Fruit fly (Drosophila melanogaster) whole organism, embryonic: ENCODE data around the gene Rpt4.

Source experiments
- Antp ChIP-seq: fragments of 200-800 bp; sonication (Bioruptor generic); optimal IDR thresholded peaks from 3 replicates; lab custom pipeline; 2016; ENCODE audit warnings: missing biosample characterization, missing genetic modification characterization
- Atf6 ChIP-seq: fragments of 200-800 bp; sonication (Bioruptor generic); IDR thresholded peaks from 2 replicates; pipeline ENCODE4 v1.3.6; 2022; ENCODE audit warnings: missing biosample characterization, missing genetic modification characterization
- Bgb ChIP-seq: fragments of 200-800 bp; sonication (Bioruptor generic); IDR thresholded peaks from 2 replicates; pipeline ENCODE4 v1.3.6; 2022; ENCODE audit warnings: missing biosample characterization, missing genetic modification characterization; ENCODE audit not compliant: partially characterized antibody
- CG1024 ChIP-seq: fragments of 200-800 bp; sonication (Bioruptor generic); IDR thresholded peaks from 2 replicates; pipeline ENCODE4 v1.3.6; 2022; ENCODE audit warnings: missing biosample characterization, missing genetic modification characterization
- CG11093 ChIP-seq: fragments of 200-800 bp; sonication (Bioruptor generic); IDR thresholded peaks from 3 replicates; pipeline ENCODE4 v1.3.6; 2022; ENCODE audit warnings: missing biosample characterization, missing genetic modification characterization
- CG11247 ChIP-seq: fragments of 200-800 bp; sonication (Bioruptor generic); IDR thresholded peaks from 2 replicates; pipeline ENCODE4 v1.3.6; 2022; ENCODE audit warnings: missing biosample characterization, missing genetic modification characterization
- CG12744 ChIP-seq: fragments of 200-800 bp; sonication (Bioruptor generic); optimal IDR thresholded peaks from 2 replicates; lab custom pipeline; 2016; ENCODE audit warnings: missing biosample characterization, missing genetic modification characterization
- CG14710 ChIP-seq: fragments of 200-800 bp; sonication (Bioruptor generic); optimal IDR thresholded peaks from 3 replicates; lab custom pipeline; 2019; ENCODE audit warnings: missing biosample characterization, mild to moderate bottlenecking, missing genetic modification characterization, moderate library complexity
- CG15269 ChIP-seq: fragments of 200-800 bp; sonication (Bioruptor generic); optimal IDR thresholded peaks from 2 replicates; lab custom pipeline; 2018; ENCODE audit warnings: missing biosample characterization, mild to moderate bottlenecking, missing genetic modification characterization, moderate library complexity
- CG1529 ChIP-seq: fragments of 200-800 bp; sonication (Bioruptor generic); optimal IDR thresholded peaks from 3 replicates; lab custom pipeline; 2018; ENCODE audit warnings: missing biosample characterization, missing genetic modification characterization
- CG15514 ChIP-seq: fragments of 200-800 bp; sonication (Bioruptor generic); optimal IDR thresholded peaks from 3 replicates; lab custom pipeline; 2017; ENCODE audit warnings: missing biosample characterization, missing genetic modification characterization, mild to moderate bottlenecking, moderate library complexity, missing genetic modification reagents
- CG17361 ChIP-seq: fragments of 200-800 bp; sonication (Bioruptor generic); IDR thresholded peaks from 3 replicates; pipeline ENCODE4 v1.3.6; 2022; ENCODE audit warnings: missing biosample characterization, missing genetic modification characterization
- CG1792 ChIP-seq: fragments of 200-800 bp; sonication (Bioruptor generic); optimal IDR thresholded peaks from 2 replicates; lab custom pipeline; 2016; ENCODE audit warnings: missing biosample characterization, missing genetic modification characterization
- CG1832 ChIP-seq: fragments of 200-800 bp; sonication (Bioruptor generic); optimal IDR thresholded peaks from 2 replicates; lab custom pipeline; 2017; ENCODE audit warnings: missing biosample characterization, mild to moderate bottlenecking, missing genetic modification characterization, inconsistent platforms
- CG3847 ChIP-seq: fragments of 200-800 bp; sonication (Bioruptor generic); IDR thresholded peaks from 2 replicates; pipeline ENCODE4 v1.3.6; 2022; ENCODE audit warnings: missing biosample characterization, missing genetic modification characterization
- CG4282 ChIP-seq: fragments of 200-800 bp; sonication (Bioruptor generic); optimal IDR thresholded peaks from 2 replicates; lab custom pipeline; 2016; ENCODE audit warnings: missing biosample characterization, missing genetic modification characterization
- CG4707 ChIP-seq: fragments of 200-800 bp; sonication (Bioruptor generic); optimal IDR thresholded peaks from 2 replicates; lab custom pipeline; 2018; ENCODE audit warnings: missing biosample characterization, mild to moderate bottlenecking, missing genetic modification characterization, moderate library complexity
- CG6654 ChIP-seq: fragments of 200-800 bp; sonication (Bioruptor generic); optimal IDR thresholded peaks from 2 replicates; lab custom pipeline; 2017; ENCODE audit warnings: missing biosample characterization, mild to moderate bottlenecking, missing genetic modification characterization
- CG6689 ChIP-seq: fragments of 200-800 bp; sonication (Bioruptor generic); IDR thresholded peaks from 2 replicates; pipeline ENCODE4 v1.3.6; 2022; ENCODE audit warnings: missing biosample characterization, missing genetic modification characterization
- CG6765 ChIP-seq: fragments of 200-800 bp; sonication (Bioruptor generic); optimal IDR thresholded peaks from 3 replicates; lab custom pipeline; 2017; ENCODE audit warnings: missing biosample characterization, mild to moderate bottlenecking, missing genetic modification characterization
- CG8478 ChIP-seq: fragments of >200 bp; optimal IDR thresholded peaks from 2 replicates; lab custom pipeline; 2018
- CG8765 ChIP-seq: fragments of 200-800 bp; sonication (Bioruptor generic); IDR thresholded peaks from 2 replicates; pipeline ENCODE4 v1.3.6; 2022; ENCODE audit warnings: missing biosample characterization, missing genetic modification characterization
- Chrac-16 ChIP-seq: fragments of 200-800 bp; sonication (Bioruptor generic); optimal IDR thresholded peaks from 3 replicates; lab custom pipeline; 2016; ENCODE audit warnings: missing biosample characterization, missing genetic modification characterization
- Dad ChIP-seq: fragments of 200-800 bp; sonication (Bioruptor generic); optimal IDR thresholded peaks from 3 replicates; lab custom pipeline; 2016; ENCODE audit warnings: missing biosample characterization, missing genetic modification characterization
- Drgx ChIP-seq: fragments of 200-800 bp; sonication (Bioruptor generic); IDR thresholded peaks from 2 replicates; pipeline ENCODE4 v1.3.6; 2022; ENCODE audit warnings: missing biosample characterization, missing genetic modification characterization
- E2f1 ChIP-seq: fragments of 200-800 bp; sonication (Bioruptor generic); IDR thresholded peaks from 2 replicates; pipeline ENCODE4 v1.3.6; 2022; ENCODE audit warnings: missing biosample characterization, missing genetic modification characterization
- E2f2 ChIP-seq: fragments of 200-800 bp; sonication (Bioruptor generic); IDR thresholded peaks from 2 replicates; pipeline ENCODE4 v1.3.6; 2022; ENCODE audit warnings: missing biosample characterization, missing genetic modification characterization
- Elba2 ChIP-seq: fragments of 200-800 bp; sonication (Bioruptor generic); optimal IDR thresholded peaks from 3 replicates; lab custom pipeline; 2016; ENCODE audit warnings: missing biosample characterization, missing genetic modification characterization
- Hand ChIP-seq: fragments of 200-800 bp; sonication (Bioruptor generic); optimal IDR thresholded peaks from 2 replicates; lab custom pipeline; 2017; ENCODE audit warnings: mild to moderate bottlenecking, missing biosample characterization, missing genetic modification reagents, missing genetic modification characterization
- Hr3 ChIP-seq: fragments of 200-800 bp; sonication (Bioruptor generic); optimal IDR thresholded peaks from 3 replicates; lab custom pipeline; 2016; ENCODE audit warnings: missing biosample characterization, missing genetic modification characterization
- Hr39 ChIP-seq: fragments of >200 bp; optimal IDR thresholded peaks from 2 replicates; lab custom pipeline; 2017
- Max ChIP-seq: fragments of 200-800 bp; sonication (Bioruptor generic); optimal IDR thresholded peaks from 2 replicates; lab custom pipeline; 2016; ENCODE audit warnings: missing biosample characterization, mild to moderate bottlenecking, missing genetic modification characterization
- Poxn ChIP-seq: fragments of 200-800 bp; sonication (Bioruptor generic); IDR thresholded peaks from 2 replicates; pipeline ENCODE4 v1.3.6; 2022; ENCODE audit warnings: missing biosample characterization, missing genetic modification characterization
- Rx ChIP-seq: fragments of 200-800 bp; sonication (Bioruptor generic); IDR thresholded peaks from 2 replicates; pipeline ENCODE4 v1.3.6; 2022; ENCODE audit warnings: missing biosample characterization, missing genetic modification characterization
- Xrp1 ChIP-seq: fragments of 200-800 bp; sonication (Bioruptor generic); IDR thresholded peaks from 2 replicates; pipeline ENCODE4 v1.3.6; 2022; ENCODE audit warnings: missing biosample characterization, missing genetic modification characterization
- YL-1 ChIP-seq: fragments of 200-800 bp; sonication (Bioruptor generic); optimal IDR thresholded peaks from 3 replicates; lab custom pipeline; 2017; ENCODE audit warnings: missing biosample characterization, mild to moderate bottlenecking, missing genetic modification characterization
- ap ChIP-seq: fragments of 200-800 bp; sonication (Bioruptor generic); IDR thresholded peaks from 2 replicates; pipeline ENCODE4 v1.3.6; 2022; ENCODE audit warnings: missing biosample characterization, missing genetic modification characterization
- bigmax ChIP-seq: fragments of 200-800 bp; sonication (Bioruptor generic); optimal IDR thresholded peaks from 2 replicates; lab custom pipeline; 2018; ENCODE audit warnings: missing biosample characterization, mild to moderate bottlenecking, missing genetic modification characterization
- croc ChIP-seq: fragments of 200-800 bp; sonication (Bioruptor generic); conservative IDR thresholded peaks from 3 replicates; pipeline ENCODE4 v1.3.6; 2022; ENCODE audit warnings: missing biosample characterization, missing genetic modification characterization
- dati ChIP-seq: fragments of 200-800 bp; sonication (Bioruptor generic); IDR thresholded peaks from 2 replicates; pipeline ENCODE4 v1.3.6; 2022; ENCODE audit warnings: missing biosample characterization, missing genetic modification characterization
- dimm ChIP-seq: fragments of 200-800 bp; sonication (Bioruptor generic); IDR thresholded peaks from 2 replicates; pipeline ENCODE4 v1.3.6; 2022; ENCODE audit warnings: missing biosample characterization, missing genetic modification characterization
- dmrt11E ChIP-seq: fragments of 200-800 bp; sonication (Bioruptor generic); optimal IDR thresholded peaks from 3 replicates; lab custom pipeline; 2018; ENCODE audit warnings: missing biosample characterization, mild to moderate bottlenecking, missing genetic modification characterization, moderate library complexity
- ems ChIP-seq: fragments of 200-800 bp; sonication (Bioruptor generic); optimal IDR thresholded peaks from 3 replicates; lab custom pipeline; 2016; ENCODE audit warnings: missing biosample characterization, missing genetic modification characterization
- kah ChIP-seq: fragments of 200-800 bp; sonication (Bioruptor generic); optimal IDR thresholded peaks from 2 replicates; lab custom pipeline; 2018; ENCODE audit warnings: missing biosample characterization, mild to moderate bottlenecking, missing genetic modification characterization
- lilli ChIP-seq: fragments of 200-800 bp; sonication (Bioruptor generic); optimal IDR thresholded peaks from 3 replicates; lab custom pipeline; 2016; ENCODE audit warnings: missing biosample characterization, missing genetic modification characterization
- odd ChIP-seq: fragments of 200-800 bp; sonication (Bioruptor generic); optimal IDR thresholded peaks from 2 replicates; lab custom pipeline; 2017; ENCODE audit warnings: missing biosample characterization, mild to moderate bottlenecking, missing genetic modification characterization
- pfk ChIP-seq: fragments of 200-800 bp; sonication (Bioruptor generic); optimal IDR thresholded peaks from 2 replicates; lab custom pipeline; 2018; ENCODE audit warnings: missing biosample characterization, mild to moderate bottlenecking, missing genetic modification characterization, moderate library complexity
- schlank ChIP-seq: fragments of 200-800 bp; sonication (Bioruptor generic); optimal IDR thresholded peaks from 2 replicates; lab custom pipeline; 2018; ENCODE audit warnings: missing biosample characterization, mild to moderate bottlenecking, missing genetic modification characterization
- scrt ChIP-seq: fragments of 200-800 bp; sonication (Bioruptor generic); optimal IDR thresholded peaks from 2 replicates; lab custom pipeline; 2018; ENCODE audit warnings: missing biosample characterization, mild to moderate bottlenecking, missing genetic modification characterization, moderate library complexity
- sna ChIP-seq: fragments of 200-800 bp; sonication (Bioruptor generic); IDR thresholded peaks from 2 replicates; pipeline ENCODE4 v1.3.6; 2022; ENCODE audit warnings: missing biosample characterization, missing genetic modification characterization; ENCODE audit not compliant: partially characterized antibody
- stwl ChIP-seq: fragments of 200-800 bp; sonication (Bioruptor generic); optimal IDR thresholded peaks from 3 replicates; lab custom pipeline; 2018; ENCODE audit warnings: missing biosample characterization, mild to moderate bottlenecking, missing genetic modification characterization, moderate library complexity
- vfl ChIP-seq: fragments of 200-800 bp; sonication (Bioruptor generic); optimal IDR thresholded peaks from 2 replicates; lab custom pipeline; 2016; ENCODE audit warnings: missing biosample characterization, missing genetic modification characterization

Gene Rpt4

DNA sequence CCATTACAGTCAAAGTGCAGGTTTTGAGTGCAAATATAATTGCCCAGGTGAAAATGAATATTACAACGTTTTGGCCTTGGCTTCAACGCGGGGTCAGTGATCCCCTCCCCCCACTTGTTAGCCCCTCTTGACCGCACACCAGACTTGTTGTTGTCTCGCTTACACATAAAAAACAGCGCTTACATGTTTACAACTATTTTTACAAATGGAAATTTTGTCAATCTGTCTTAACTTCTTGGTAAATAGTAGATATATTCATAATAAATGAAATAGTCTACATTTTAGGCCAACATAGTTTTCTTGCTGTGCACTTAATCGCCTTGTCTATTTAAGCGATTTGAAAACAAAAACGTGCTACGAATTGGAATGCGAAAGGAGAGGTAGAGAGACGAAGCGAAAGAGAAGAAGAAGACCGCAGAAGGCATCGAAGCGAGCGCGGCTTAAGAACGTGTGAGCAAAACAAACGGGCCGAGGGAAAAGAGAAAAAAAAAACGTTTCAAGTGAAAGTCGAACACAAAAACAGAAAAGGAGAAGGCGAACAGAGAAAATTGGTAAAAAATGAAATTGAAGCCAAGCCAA is 49.0 kb upstream of the Rpt4 start (continued):
- TF ChIP-seq CG8765 = no peak
- TF ChIP-seq kah (GFP tag; lab: Kevin White, UChicago) = no peak
- TF ChIP-seq odd (GFP tag; lab: Kevin White, UChicago) = no peak
- no peak for TF ChIP-seq Dad (GFP tag; lab: Kevin White, UChicago)
- 0 out of 2 replicates have a peak, but pooled peaks have one; percentile 11 for TF ChIP-seq CG1024 (GFP tag; lab: Robert Waterston, UW)
- no peak for TF ChIP-seq Hand
- TF ChIP-seq Rx = peak; percentile 56; the same call in 1 of the 2 replicates
- TF ChIP-seq dati (GFP tag; lab: Robert Waterston, UW) = no peak
- TF ChIP-seq Atf6 (GFP tag; lab: Robert Waterston, UW) = peak; percentile 59
- peak; percentile 59 for TF ChIP-seq lilli
- TF ChIP-seq Chrac-16 (GFP tag; lab: Kevin White, UChicago) = peak; percentile 31
- TF ChIP-seq CG4282 (GFP tag; lab: Kevin White, UChicago) = no peak
- peak; percentile 19 for TF ChIP-seq schlank (tag; lab: Kevin White, UChicago)
- no peak for TF ChIP-seq stwl
- TF ChIP-seq CG4707 = peak; percentile 9
- peak; percentile 56; the same call in 1 of the 2 replicates for TF ChIP-seq CG11247 (GFP tag; lab: Robert Waterston, UW)
- TF ChIP-seq CG1792 (GFP tag; lab: Kevin White, UChicago) = no peak
- TF ChIP-seq E2f2 (GFP tag; lab: Robert Waterston, UW) = no peak
- peak; percentile 43 for TF ChIP-seq ems (GFP tag; lab: Kevin White, UChicago)
- no peak for TF ChIP-seq CG6654 (GFP tag; lab: Kevin White, UChicago)
- TF ChIP-seq Antp (GFP tag; lab: Kevin White, UChicago) = peak; percentile 3
- TF ChIP-seq E2f1 (GFP tag; lab: Robert Waterston, UW) = peak; percentile 66
- TF ChIP-seq CG11093 (GFP tag; lab: Robert Waterston, UW) = no peak
- TF ChIP-seq Xrp1 = peak; percentile 75
- TF ChIP-seq sna (GFP tag; lab: Robert Waterston, UW) = no peak
- TF ChIP-seq CG15514 = peak; percentile 9
- TF ChIP-seq vfl (GFP tag; lab: Kevin White, UChicago) = peak; percentile 12
- no peak for TF ChIP-seq CG17361 (GFP tag; lab: Robert Waterston, UW)
- TF ChIP-seq CG1832 (GFP tag; lab: Kevin White, UChicago) = no peak
- TF ChIP-seq bigmax = no peak
- TF ChIP-seq Elba2 (GFP tag; lab: Kevin White, UChicago) = no peak
- TF ChIP-seq scrt (GFP tag; lab: Kevin White, UChicago) = peak; percentile 54
- no peak for TF ChIP-seq Bgb (GFP tag; lab: Robert Waterston, UW)
- TF ChIP-seq Drgx (GFP tag; lab: Robert Waterston, UW) = peak; percentile 71
- TF ChIP-seq Hr39 (lab: Kevin White, UChicago) = no peak
- no peak for TF ChIP-seq dimm (GFP tag; lab: Robert Waterston, UW)
- no peak for TF ChIP-seq Hr3 (GFP tag; lab: Kevin White, UChicago)
- peak; percentile 59 for TF ChIP-seq CG15269 (tag; lab: Kevin White, UChicago)
- TF ChIP-seq ap (GFP tag; lab: Robert Waterston, UW) = 0 out of 2 replicates have a peak, but pooled peaks have one; percentile 29
- peak; percentile 28; the same call in 2 of the 3 replicates for TF ChIP-seq croc (GFP tag; lab: Robert Waterston, UW)
- peak; percentile 8 for TF ChIP-seq CG14710 (tag; lab: Kevin White, UChicago)
- TF ChIP-seq CG6689 (GFP tag; lab: Robert Waterston, UW) = peak; percentile 71
- TF ChIP-seq CG1529 (GFP tag; lab: Kevin White, UChicago) = peak; percentile 23
- TF ChIP-seq Max (GFP tag; lab: Kevin White, UChicago) = no peak
- no peak for TF ChIP-seq Poxn (GFP tag; lab: Robert Waterston, UW)
- TF ChIP-seq CG8478 (lab: Kevin White, UChicago) = no peak
- TF ChIP-seq YL-1 (GFP tag; lab: Kevin White, UChicago) = no peak
- TF ChIP-seq CG3847 = peak; percentile 45
- TF ChIP-seq pfk (GFP tag; lab: Kevin White, UChicago) = no peak
- TF ChIP-seq CG12744 = no peak
- TF ChIP-seq CG6765 = no peak
- no peak for TF ChIP-seq dmrt11E (tag; lab: Kevin White, UChicago)
